Worm (Caenorhabditis elegans): ENCODE data around the gene srbc-21.

DNA sequence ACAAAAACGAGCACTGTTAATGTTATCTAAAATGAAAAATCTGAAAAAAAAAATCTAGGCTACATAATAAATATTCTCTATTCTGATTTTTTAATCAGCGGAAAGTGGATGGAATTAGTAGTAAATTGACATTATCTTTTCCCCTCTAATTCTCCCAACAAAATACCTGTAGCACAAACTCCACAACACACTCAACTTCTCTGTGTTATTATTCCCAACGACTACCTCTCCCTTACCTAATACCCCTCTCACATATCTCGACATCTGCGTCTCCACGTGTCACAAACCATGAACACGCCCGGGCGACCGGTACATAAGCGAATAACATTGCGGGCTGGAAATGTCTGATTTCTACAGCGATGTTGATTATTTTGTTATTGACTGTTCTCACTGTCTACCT lies 27.8 kb downstream of the srbc-21 start, which contains the start of gene cyp-33C2:
- TF ChIP-seq nhr-28 (tag; optimal IDR thresholded peaks at IDR 0.05) (no peak), snpc-4 (tag; optimal IDR thresholded peaks at IDR 0.05) (no peak), elt-3 (tag; optimal IDR thresholded peaks at IDR 0.05) (no peak), nhr-237 (tag; optimal IDR thresholded peaks at IDR 0.05) (no peak), mep-1 (tag; optimal IDR thresholded peaks at IDR 0.05) (no peak), nhr-76 (tag; optimal IDR thresholded peaks at IDR 0.05) (no peak), ztf-11 (tag; optimal IDR thresholded peaks at IDR 0.05) (no peak), pha-4 (tag; optimal IDR thresholded peaks at IDR 0.05) (no peak)

Measured in whole organism, mixed stage, embryonic.